Worm (Caenorhabditis elegans): ENCODE data around the gene PDB1.1.

Gene PDB1.1

DNA sequence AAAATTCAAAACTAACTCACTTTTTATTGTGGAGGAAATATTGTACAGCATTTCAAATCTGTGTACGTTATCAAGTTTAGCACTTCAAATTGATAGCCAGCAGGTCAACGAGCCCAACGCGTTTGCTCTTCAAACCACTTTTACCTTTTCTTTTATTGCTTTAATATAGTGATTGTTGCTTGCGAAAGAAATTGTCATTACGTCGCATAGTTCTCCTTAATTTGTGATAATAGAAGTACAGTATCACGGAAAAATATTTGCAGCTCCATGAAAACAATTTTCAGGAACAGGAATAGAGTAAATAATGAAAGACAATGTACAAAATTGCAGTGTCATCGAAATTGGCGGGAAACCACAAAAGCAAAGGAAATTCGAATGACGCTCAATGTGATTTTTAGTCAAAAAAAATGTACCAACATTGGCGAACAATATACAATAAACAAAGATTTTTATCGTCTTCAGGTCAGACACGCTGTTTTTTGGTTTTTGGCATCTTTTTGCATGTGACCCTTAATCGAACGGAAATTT is at the start of gene PDB1.1, which contains the start of gene F08C6.5:
Gene PDB1.1 (minus strand): TSS at position 158 of the 528 bp plus-strand sequence.
Gene F08C6.5 (plus strand): TSS at position 478 of the 528 bp plus-strand sequence.
- TF ChIP-seq jun-1 (tag; optimal IDR thresholded peaks at IDR 0.05), result peak; percentile 37
- no peak for TF ChIP-seq nhr-28 (tag; optimal IDR thresholded peaks at IDR 0.05)
- peak; percentile 39 for TF ChIP-seq pha-4 (tag; optimal IDR thresholded peaks at IDR 0.05)
- no peak for TF ChIP-seq ceh-9 (tag; optimal IDR thresholded peaks at IDR 0.05)
- peak; percentile 31 for TF ChIP-seq pqm-1 (tag; optimal IDR thresholded peaks at IDR 0.05)
- no peak for TF ChIP-seq zag-1 (tag; optimal IDR thresholded peaks at IDR 0.05)
- no peak for TF ChIP-seq nhr-23 (tag; optimal IDR thresholded peaks at IDR 0.05)
- no peak for TF ChIP-seq nhr-237 (tag; optimal IDR thresholded peaks at IDR 0.05)
- TF ChIP-seq unc-39 (tag; optimal IDR thresholded peaks at IDR 0.05), result no peak
- peak; percentile 82 for TF ChIP-seq elt-2 (tag; optimal IDR thresholded peaks at IDR 0.05)

DNA sequence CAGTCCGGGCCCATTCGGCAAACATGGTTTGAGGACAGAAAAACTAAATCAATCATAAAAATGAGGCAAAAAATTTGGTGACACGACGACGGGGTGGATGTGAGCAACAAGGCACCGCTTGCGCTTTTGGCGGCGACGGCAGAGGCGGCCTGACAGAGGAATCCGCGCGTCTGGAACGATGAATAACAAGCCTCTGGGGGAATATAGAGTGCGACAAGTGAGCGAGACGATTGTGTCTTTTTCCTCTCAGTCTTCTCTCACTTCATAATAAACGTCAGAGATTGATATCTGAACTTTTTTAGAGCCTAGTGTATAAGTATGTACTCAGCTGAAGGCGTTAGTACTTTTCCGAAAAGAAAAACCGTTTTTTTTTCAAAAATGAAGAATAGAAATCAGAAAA is 49.1 kb upstream of the PDB1.1 start, which contains the start of gene twk-17:
Gene twk-17 (minus strand): TSS at position 101 of the 400 bp plus-strand sequence.
- TF ChIP-seq R02D3.7 (tag; optimal IDR thresholded peaks at IDR 0.05), result no peak
- no peak for TF ChIP-seq nhr-237 (tag; optimal IDR thresholded peaks at IDR 0.05)
- TF ChIP-seq ZK546.5 (tag; optimal IDR thresholded peaks at IDR 0.05), result no peak
- TF ChIP-seq nhr-23 (tag; optimal IDR thresholded peaks at IDR 0.05), result no peak
- TF ChIP-seq nhr-28 (tag; optimal IDR thresholded peaks at IDR 0.05), result no peak
- no peak for TF ChIP-seq skn-1 (tag; optimal IDR thresholded peaks at IDR 0.05)
- no peak for TF ChIP-seq fos-1 (tag; optimal IDR thresholded peaks at IDR 0.05)
- no peak for TF ChIP-seq aly-2 (tag; optimal IDR thresholded peaks at IDR 0.05)
- TF ChIP-seq nhr-77 (tag; optimal IDR thresholded peaks at IDR 0.05), result no peak
- no peak for TF ChIP-seq snpc-4 (tag; optimal IDR thresholded peaks at IDR 0.05)
- TF ChIP-seq egl-5 (tag; optimal IDR thresholded peaks at IDR 0.05), result no peak

DNA sequence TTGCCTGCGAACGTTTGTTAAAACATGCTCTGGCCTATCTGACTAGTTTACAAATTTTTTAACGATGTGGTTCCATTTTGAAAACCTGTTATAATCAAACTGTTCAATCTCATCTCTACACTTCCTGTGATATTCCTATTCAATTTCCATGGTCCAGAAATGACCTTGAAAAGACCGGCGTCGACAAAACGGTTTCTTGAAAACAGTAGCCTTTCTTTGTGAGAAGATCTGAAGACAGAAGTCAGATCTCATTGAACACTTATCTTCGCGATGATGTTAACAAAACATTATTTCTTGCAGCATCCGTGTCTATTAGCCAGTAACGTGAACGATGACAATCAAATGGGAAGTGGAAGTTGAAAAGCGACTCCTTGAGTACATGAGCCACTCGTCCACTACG is 37.7 kb upstream of the PDB1.1 start, which contains the start of gene C44E12.1:
Gene C44E12.1 (plus strand): TSS at position 301 of the 400 bp plus-strand sequence.
- TF ChIP-seq elt-2 (tag; optimal IDR thresholded peaks at IDR 0.05) (no peak), R02D3.7 (tag; optimal IDR thresholded peaks at IDR 0.05) (no peak), ceh-28 (tag; optimal IDR thresholded peaks at IDR 0.05) (no peak), nhr-23 (tag; optimal IDR thresholded peaks at IDR 0.05) (no peak), aly-2 (tag; optimal IDR thresholded peaks at IDR 0.05) (no peak), snpc-4 (tag; optimal IDR thresholded peaks at IDR 0.05) (no peak), tbx-2 (tag; optimal IDR thresholded peaks at IDR 0.05) (no peak), lin-15B (tag; optimal IDR thresholded peaks at IDR 0.05) (no peak), elt-1 (tag; optimal IDR thresholded peaks at IDR 0.05) (no peak), daf-12 (tag; optimal IDR thresholded peaks at IDR 0.05) (no peak)

DNA sequence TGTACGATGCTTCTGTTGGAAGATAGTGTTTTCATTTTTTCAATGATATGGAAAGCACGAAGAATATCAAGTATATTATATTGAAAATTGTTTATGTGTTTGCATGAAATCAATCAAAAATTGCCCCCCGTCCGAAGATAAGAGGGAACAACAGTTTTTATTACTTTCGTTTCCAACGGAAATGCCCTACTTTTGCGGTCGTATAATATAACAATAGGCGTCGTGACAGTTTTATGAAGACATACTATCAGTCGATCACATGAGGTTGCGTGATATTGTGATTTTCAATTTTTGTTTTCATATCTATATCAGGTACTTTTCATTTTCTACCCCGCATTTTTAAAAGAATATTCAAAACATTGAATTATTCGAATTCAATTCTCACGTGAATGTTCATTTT is 37.1 kb upstream of the PDB1.1 start:
- TF ChIP-seq nhr-67 (tag; optimal IDR thresholded peaks at IDR 0.05) (no peak), pqm-1 (tag; optimal IDR thresholded peaks at IDR 0.05) (peak; percentile 55), ama-1 (optimal IDR thresholded peaks at IDR 0.05) (no peak), daf-12 (tag; optimal IDR thresholded peaks at IDR 0.05) (no peak), nhr-23 (tag; optimal IDR thresholded peaks at IDR 0.05) (peak; percentile 77), skn-1 (tag; optimal IDR thresholded peaks at IDR 0.05) (no peak), nhr-43 (tag; optimal IDR thresholded peaks at IDR 0.05; ENCODE audit: poor library complexity, severe bottlenecking) (peak; percentile 37), egl-27 (tag; optimal IDR thresholded peaks at IDR 0.05) (no peak), elt-1 (tag; optimal IDR thresholded peaks at IDR 0.05) (no peak), ztf-11 (tag; optimal IDR thresholded peaks at IDR 0.05) (no peak), hmg-11 (tag; optimal IDR thresholded peaks at IDR 0.05) (no peak), tbx-2 (tag; optimal IDR thresholded peaks at IDR 0.05) (no peak), snpc-4 (tag; optimal IDR thresholded peaks at IDR 0.05) (no peak), elt-2 (tag; optimal IDR thresholded peaks at IDR 0.05) (peak; percentile 72), ZK546.5 (tag; optimal IDR thresholded peaks at IDR 0.05) (no peak), zag-1 (tag; optimal IDR thresholded peaks at IDR 0.05) (no peak)

DNA sequence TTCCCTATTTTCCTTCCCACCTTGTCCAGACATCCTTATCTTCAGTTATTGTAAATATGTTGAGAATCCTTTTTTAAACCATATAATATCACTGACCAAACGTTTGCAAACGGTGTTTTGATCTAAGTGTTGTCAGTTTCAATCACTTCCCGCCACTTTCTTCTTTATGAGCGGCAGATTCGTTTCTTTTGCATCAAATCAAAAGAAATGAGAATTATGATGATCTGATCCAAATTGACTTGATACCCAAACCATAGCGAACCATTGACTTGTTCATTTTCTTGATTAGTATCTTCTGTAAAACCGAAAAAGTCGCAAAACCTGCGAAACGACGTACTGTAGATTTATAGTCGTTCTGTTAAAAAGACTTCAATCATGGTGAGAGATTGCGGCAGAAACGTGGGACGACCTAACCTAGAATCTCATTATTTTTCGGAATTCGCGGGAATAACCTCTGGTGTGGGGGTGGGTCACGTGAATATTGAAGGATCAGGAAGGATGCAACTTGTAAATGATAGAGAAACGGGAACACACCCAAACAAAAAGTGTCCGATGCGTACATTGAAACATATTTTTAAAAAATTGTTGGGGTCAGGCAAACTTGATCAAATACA is 35.2 kb upstream of the PDB1.1 start:
- TF ChIP-seq nhr-23 (tag; optimal IDR thresholded peaks at IDR 0.05) (peak; percentile 43), mml-1 (tag; optimal IDR thresholded peaks at IDR 0.05) (no peak), nhr-43 (tag; optimal IDR thresholded peaks at IDR 0.05; ENCODE audit: poor library complexity, severe bottlenecking) (peak; percentile 2)

DNA sequence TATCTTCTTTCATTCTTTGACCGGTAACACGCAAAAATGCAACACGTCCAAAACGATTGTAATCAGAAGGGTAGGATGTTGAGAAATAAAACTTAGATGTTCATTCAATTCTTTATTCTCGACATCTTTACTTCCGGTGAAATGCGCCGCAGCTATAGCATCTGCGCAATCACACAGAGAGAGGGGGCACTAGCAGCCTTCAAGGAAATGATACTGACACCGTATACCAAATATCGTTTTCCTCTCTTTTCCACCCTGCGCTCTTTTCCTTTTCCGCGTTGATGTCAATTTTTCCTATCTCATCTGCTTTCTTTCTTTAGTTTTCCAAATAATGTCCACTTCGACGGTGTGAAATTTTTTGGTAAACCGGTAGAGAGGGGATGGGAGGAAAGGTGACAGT is 31.9 kb upstream of the PDB1.1 start:
- no peak for TF ChIP-seq nhr-76 (tag; optimal IDR thresholded peaks at IDR 0.05)
- TF ChIP-seq nhr-23 (tag; optimal IDR thresholded peaks at IDR 0.05), result peak; percentile 55
- peak; percentile 23 for TF ChIP-seq ceh-28 (tag; optimal IDR thresholded peaks at IDR 0.05)
- TF ChIP-seq aly-2 (tag; optimal IDR thresholded peaks at IDR 0.05), result no peak
